Fruit fly (Drosophila melanogaster) whole organism, pupa: ENCODE data around the gene ham.

Experiments
- CG12605 ChIP-seq: fragments of 200-800 bp; sonication (Bioruptor generic); IDR thresholded peaks from 2 replicates; pipeline ENCODE4 v1.3.6; 2022; ENCODE audit warnings: missing biosample characterization, missing genetic modification characterization
- CG13204 ChIP-seq: fragments of 200-800 bp; sonication (Bioruptor generic); optimal IDR thresholded peaks from 2 replicates; lab custom pipeline; 2018; ENCODE audit warnings: missing biosample characterization, mild to moderate bottlenecking, missing genetic modification characterization, moderate library complexity
- CG15710 ChIP-seq: fragments of 200-800 bp; sonication (Bioruptor generic); optimal IDR thresholded peaks from 2 replicates; lab custom pipeline; 2018; ENCODE audit warnings: missing biosample characterization, mild to moderate bottlenecking, missing genetic modification characterization, moderate library complexity
- CG17806 ChIP-seq: fragments of 200-800 bp; sonication (Bioruptor generic); optimal IDR thresholded peaks from 2 replicates; lab custom pipeline; 2018; ENCODE audit warnings: missing biosample characterization, mild to moderate bottlenecking, missing genetic modification characterization, moderate library complexity
- CG32121 ChIP-seq: fragments of 200-800 bp; sonication (Bioruptor generic); IDR thresholded peaks from 2 replicates; pipeline ENCODE4 v1.3.6; 2022; ENCODE audit warnings: missing biosample characterization, missing genetic modification characterization
- CG34367 ChIP-seq: fragments of 200-800 bp; sonication (Bioruptor generic); optimal IDR thresholded peaks from 2 replicates; lab custom pipeline; 2018; ENCODE audit warnings: missing biosample characterization, mild to moderate bottlenecking, missing genetic modification characterization
- D1 ChIP-seq: fragments of 200-800 bp; sonication (Bioruptor generic); optimal IDR thresholded peaks from 2 replicates; lab custom pipeline; 2018; ENCODE audit warnings: missing biosample characterization, mild to moderate bottlenecking, missing genetic modification characterization, moderate library complexity
- Pif1A ChIP-seq: fragments of 200-800 bp; sonication (Bioruptor generic); optimal IDR thresholded peaks from 3 replicates; lab custom pipeline; 2016; ENCODE audit warnings: missing biosample characterization, missing genetic modification characterization
- gl ChIP-seq: fragments of 200-800 bp; sonication (Bioruptor generic); optimal IDR thresholded peaks from 2 replicates; lab custom pipeline; 2018; ENCODE audit warnings: missing biosample characterization, mild to moderate bottlenecking, missing genetic modification characterization
- rn ChIP-seq: fragments of 200-800 bp; sonication (Bioruptor generic); IDR thresholded peaks from 2 replicates; pipeline ENCODE4 v1.3.6; 2022; ENCODE audit warnings: missing biosample characterization, missing genetic modification characterization

DNA sequence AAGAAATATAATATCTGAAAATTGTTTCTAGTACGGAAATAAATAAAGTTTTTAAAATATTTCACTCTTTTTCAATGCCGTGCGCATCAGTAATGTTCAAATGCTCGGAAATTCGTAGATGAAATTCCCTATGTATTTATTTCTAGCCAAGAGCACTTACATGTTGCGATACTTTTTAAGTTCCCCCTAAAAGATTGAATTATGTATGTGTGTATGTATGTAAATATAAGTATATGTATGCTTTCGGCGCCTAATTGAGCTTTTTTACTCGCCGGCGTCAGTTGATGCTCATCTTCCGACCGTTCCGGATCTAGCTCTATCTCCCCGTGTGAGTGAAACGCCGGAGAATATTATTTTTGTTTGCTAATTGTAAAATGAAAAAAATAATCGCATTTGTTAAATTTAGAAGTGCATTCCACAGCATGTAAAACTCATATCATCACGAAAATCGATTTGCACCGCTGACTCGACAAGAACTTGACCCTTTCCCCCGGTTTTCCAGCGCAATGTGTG lies 33.8 kb upstream of the ham start, which contains the start of gene Ugt36E1:
- TF ChIP-seq gl (tag; lab: Kevin White, UChicago) (no peak), CG32121 (GFP tag; lab: Robert Waterston, UW) (no peak), CG12605 (GFP tag; lab: Robert Waterston, UW) (no peak), rn (GFP tag; lab: Robert Waterston, UW) (no peak), CG13204 (GFP tag; lab: Kevin White, UChicago) (no peak), Pif1A (GFP tag; lab: Kevin White, UChicago) (no peak), CG17806 (tag; lab: Kevin White, UChicago) (no peak), CG34367 (no peak), CG15710 (tag; lab: Kevin White, UChicago) (no peak), D1 (tag; lab: Kevin White, UChicago) (no peak)
